Fruit fly (Drosophila melanogaster): Measurements from ENCODE around the gene Oseg4.

Gene Oseg4

dm6 chr3L:1738375-1739328, 3.1 kb upstream of the Oseg4 start, which contains the start of gene Gk2 (continued):
- TF ChIP-seq Sox100B (GFP tag; optimal IDR thresholded peaks at IDR 0.05) (no peak), CG10979 (tag; optimal IDR thresholded peaks at IDR 0.05) (no peak), CG13775 (GFP tag; optimal IDR thresholded peaks at IDR 0.05) (no peak), Rx (GFP tag; IDR thresholded peaks at IDR 0.05) (no peak), Dref (GFP tag; IDR thresholded peaks at IDR 0.05) (peak; percentile 94), psq (GFP tag; optimal IDR thresholded peaks at IDR 0.05) (no peak), salm (tag; optimal IDR thresholded peaks at IDR 0.05) (no peak), Chrac-16 (GFP tag; optimal IDR thresholded peaks at IDR 0.05) (no peak), CG15696 (tag; optimal IDR thresholded peaks at IDR 0.05) (no peak), gfzf (GFP tag; optimal IDR thresholded peaks at IDR 0.05) (peak; percentile 90), CG18011 (GFP tag; optimal IDR thresholded peaks at IDR 0.05) (no peak), NFAT (GFP tag; IDR thresholded peaks at IDR 0.05) (no peak), cwo (GFP tag; optimal IDR thresholded peaks at IDR 0.05) (peak; percentile 80), cad (GFP tag; optimal IDR thresholded peaks at IDR 0.05) (no peak), CG8290 (GFP tag; optimal IDR thresholded peaks at IDR 0.05) (no peak), CG8290 (tag; optimal IDR thresholded peaks at IDR 0.05) (peak in 1 of 2 experiments; percentile 11), CG9215 (GFP tag; IDR thresholded peaks at IDR 0.05) (no peak), CG18599 (GFP tag; optimal IDR thresholded peaks at IDR 0.05) (no peak), Hr78 (GFP tag; optimal IDR thresholded peaks at IDR 0.05) (no peak), CG10147 (GFP tag; optimal IDR thresholded peaks at IDR 0.05) (no peak), HLH3B (GFP tag; IDR thresholded peaks at IDR 0.05) (no peak), dm (GFP tag; optimal IDR thresholded peaks at IDR 0.05) (peak; percentile 35), Hr3 (GFP tag; optimal IDR thresholded peaks at IDR 0.05) (no peak), CG17612 (GFP tag; IDR thresholded peaks at IDR 0.05) (no peak), CG17361 (GFP tag; IDR thresholded peaks at IDR 0.05) (peak; percentile 27; the same call in 1 of the 3 replicates), Bdp1 (GFP tag; optimal IDR thresholded peaks at IDR 0.05) (no peak), CG4854 (GFP tag; optimal IDR thresholded peaks at IDR 0.05) (no peak), wek (GFP tag; optimal IDR thresholded peaks at IDR 0.05) (no peak), CG7372 (GFP tag; IDR thresholded peaks at IDR 0.05) (no peak), tio (GFP tag; optimal IDR thresholded peaks at IDR 0.05) (no peak), ap (GFP tag; IDR thresholded peaks at IDR 0.05) (no peak), CG7963 (GFP tag; IDR thresholded peaks at IDR 0.05; ENCODE audit: partially characterized antibody) (no peak), dysf (GFP tag; IDR thresholded peaks at IDR 0.05) (no peak), CG8388 (GFP tag; optimal IDR thresholded peaks at IDR 0.05) (no peak), CG3281 (GFP tag; optimal IDR thresholded peaks at IDR 0.05) (peak; percentile 22), CG12942 (GFP tag; optimal IDR thresholded peaks at IDR 0.05) (no peak), en (GFP tag; optimal IDR thresholded peaks at IDR 0.05) (no peak), pnt (GFP tag; optimal IDR thresholded peaks at IDR 0.05) (no peak), CG34224 (GFP tag; IDR thresholded peaks at IDR 0.05; ENCODE audit: partially characterized antibody) (peak; percentile 48; the same call in 1 of the 3 replicates), Atf6 (GFP tag; IDR thresholded peaks at IDR 0.05) (no peak), al (GFP tag; IDR thresholded peaks at IDR 0.05) (no peak), TFAM (GFP tag; optimal IDR thresholded peaks at IDR 0.05) (no peak), ab (GFP tag; optimal IDR thresholded peaks at IDR 0.05) (no peak), Dek (tag; optimal IDR thresholded peaks at IDR 0.05) (no peak), slou (GFP tag; optimal IDR thresholded peaks at IDR 0.05) (no peak), PHDP (tag; optimal IDR thresholded peaks at IDR 0.05) (no peak), ind (GFP tag; optimal IDR thresholded peaks at IDR 0.05) (no peak), Hmr (GFP tag; optimal IDR thresholded peaks at IDR 0.05) (no peak), nerfin-2 (GFP tag; IDR thresholded peaks at IDR 0.05; ENCODE audit: partially characterized antibody) (peak; percentile 38; the same call in 1 of the 2 replicates)
